Worm (Caenorhabditis elegans) whole organism, young adult: ENCODE data around the gene aly-1.

Experiments used
- B0019.2 ChIP-seq: fragments of 200-800 bp; sonication (Bioruptor generic); conservative IDR thresholded peaks from 2 replicates; pipeline ENCODE4 v1.3.6; 2022; ENCODE audit warnings: missing genetic modification reagents, missing genetic modification characterization, missing compliant biosample characterization
- D2030.7 ChIP-seq: fragments of 200-800 bp; sonication (Bioruptor generic); IDR thresholded peaks from 2 replicates; pipeline ENCODE4 v1.3.6; 2022; ENCODE audit warnings: missing genetic modification reagents, missing genetic modification characterization, missing compliant biosample characterization
- F10E7.11 ChIP-seq: sonication (generic microtip); optimal IDR thresholded peaks from 2 replicates; lab custom pipeline; 2017; ENCODE audit warnings: mild to moderate bottlenecking, missing genetic modification characterization, moderate library complexity, missing compliant biosample characterization
- F23B12.7 ChIP-seq: sonication (generic microtip); optimal IDR thresholded peaks from 2 replicates; lab custom pipeline; 2017; ENCODE audit warnings: missing genetic modification characterization, mild to moderate bottlenecking, missing compliant biosample characterization, antibody characterized with exemption, moderate library complexity; ENCODE audit not compliant: insufficient read depth
- F33H1.4 ChIP-seq: fragments of 200-800 bp; sonication (Bioruptor generic); IDR thresholded peaks from 2 replicates; pipeline ENCODE4 v1.3.6; 2022; ENCODE audit warnings: missing genetic modification reagents, missing genetic modification characterization, missing compliant biosample characterization
- F39B2.1 ChIP-seq: fragments of 200-800 bp; sonication (Bioruptor generic); IDR thresholded peaks from 2 replicates; pipeline ENCODE4 v1.3.6; 2022; ENCODE audit warnings: missing genetic modification reagents, missing genetic modification characterization, missing compliant biosample characterization
- F49E8.2 ChIP-seq: sonication (generic microtip); optimal IDR thresholded peaks from 3 replicates; lab custom pipeline; 2017; ENCODE audit warnings: missing genetic modification characterization, mild to moderate bottlenecking, missing compliant biosample characterization, antibody characterized with exemption, moderate library complexity; ENCODE audit not compliant: insufficient read depth
- F57A8.1 ChIP-seq: fragments of 200-800 bp; sonication (Bioruptor generic); optimal IDR thresholded peaks from 2 replicates; lab custom pipeline; 2018; ENCODE audit warnings: mild to moderate bottlenecking, missing genetic modification characterization, moderate library complexity, missing compliant biosample characterization
- F57C9.4 ChIP-seq: sonication (generic microtip); optimal IDR thresholded peaks from 2 replicates; lab custom pipeline; 2017; ENCODE audit warnings: mild to moderate bottlenecking, missing genetic modification characterization, missing compliant biosample characterization
- Y53G8AR.9 ChIP-seq: fragments of 200-800 bp; sonication (Bioruptor generic); conservative IDR thresholded peaks from 2 replicates; pipeline ENCODE4 v1.3.6; 2022; ENCODE audit warnings: missing genetic modification reagents, missing genetic modification characterization, missing compliant biosample characterization
- Y79H2A.3 ChIP-seq: fragments of 200-800 bp; sonication (Bioruptor generic); conservative IDR thresholded peaks from 2 replicates; pipeline ENCODE4 v1.3.6; 2022; ENCODE audit warnings: missing genetic modification reagents, missing genetic modification characterization, missing compliant biosample characterization
- ama-1 ChIP-seq, 3 experiments: fragments of 150-350 bp in 1 of 3; sonication (generic microtip) in 2 of 3; optimal IDR thresholded peaks; 2 replicates each; lab custom pipeline; 2014 to 2018; ENCODE audit warnings: missing biosample characterization in 2 of 3, missing genetic modification characterization in 2 of 3, missing genetic modification reagents in 2 of 3
- attf-3 ChIP-seq: fragments of 200-800 bp; sonication (Bioruptor generic); conservative IDR thresholded peaks from 2 replicates; pipeline ENCODE4 v1.3.6; 2022; ENCODE audit warnings: missing genetic modification reagents, missing genetic modification characterization, missing compliant biosample characterization
- attf-5 ChIP-seq: fragments of 200-800 bp; sonication (Bioruptor generic); optimal IDR thresholded peaks from 2 replicates; lab custom pipeline; 2018; ENCODE audit warnings: mild to moderate bottlenecking, missing genetic modification characterization, missing compliant biosample characterization
- cebp-1 ChIP-seq, 2 experiments: fragments of 200-800 bp in 1 of 2; sonication (Bioruptor generic) in 1 of 2; sonication (generic microtip) in 1 of 2; IDR thresholded peaks in 1 of 2; optimal IDR thresholded peaks in 1 of 2; 2 replicates each; pipeline versions ENCODE4 v1.3.6 to Lab custom; 2017 to 2022; ENCODE audit warnings: missing compliant biosample characterization in 2 of 2, missing genetic modification characterization in 2 of 2, mild to moderate bottlenecking in 1 of 2, missing genetic modification reagents in 1 of 2, moderate library complexity in 1 of 2
- ceh-58 ChIP-seq: fragments of 200-800 bp; sonication (Bioruptor generic); IDR thresholded peaks from 2 replicates; pipeline ENCODE4 v1.3.6; 2022; ENCODE audit warnings: missing genetic modification characterization, missing compliant biosample characterization
- ceh-79 ChIP-seq: sonication (generic microtip); optimal IDR thresholded peaks from 2 replicates; lab custom pipeline; 2017; ENCODE audit warnings: mild to moderate bottlenecking, missing genetic modification characterization, missing compliant biosample characterization
- ceh-91 ChIP-seq: fragments of 200-800 bp; sonication (Bioruptor generic); IDR thresholded peaks from 2 replicates; pipeline ENCODE4 v1.3.6; 2022; ENCODE audit warnings: missing genetic modification reagents, missing genetic modification characterization, missing compliant biosample characterization
- egl-44 ChIP-seq: fragments of 200-800 bp; sonication (Bioruptor generic); IDR thresholded peaks from 2 replicates; pipeline ENCODE4 v1.3.6; 2022; ENCODE audit warnings: missing genetic modification reagents, missing genetic modification characterization, missing compliant biosample characterization
- hmg-1.2 ChIP-seq: fragments of 200-800 bp; sonication (Bioruptor generic); IDR thresholded peaks from 2 replicates; pipeline ENCODE4 v1.3.6; 2022; ENCODE audit warnings: missing genetic modification reagents, missing genetic modification characterization, missing compliant biosample characterization
- hrde-1 ChIP-seq: sonication (generic microtip); optimal IDR thresholded peaks from 2 replicates; lab custom pipeline; 2016; ENCODE audit warnings: missing genetic modification characterization, mild to moderate bottlenecking, missing compliant biosample characterization, moderate library complexity, missing genotype, missing genetic modification reagents, borderline replicate concordance
- let-526 ChIP-seq: fragments of 200-800 bp; sonication (Bioruptor generic); IDR thresholded peaks from 2 replicates; pipeline ENCODE4 v1.3.6; 2022; ENCODE audit warnings: missing genetic modification reagents, missing genetic modification characterization, missing compliant biosample characterization
- lin-40 ChIP-seq: sonication (generic microtip); optimal IDR thresholded peaks from 2 replicates; lab custom pipeline; 2016; ENCODE audit warnings: missing genetic modification characterization, mild to moderate bottlenecking, missing compliant biosample characterization, missing genotype, missing genetic modification reagents
- lin-54 ChIP-seq: fragments of 200-800 bp; sonication (Bioruptor generic); optimal IDR thresholded peaks from 2 replicates; lab custom pipeline; 2018; ENCODE audit warnings: mild to moderate bottlenecking, missing genetic modification characterization, missing compliant biosample characterization
- madf-10 ChIP-seq: sonication (generic microtip); optimal IDR thresholded peaks from 2 replicates; lab custom pipeline; 2016; ENCODE audit warnings: mild to moderate bottlenecking, missing genetic modification characterization, missing compliant biosample characterization
- madf-3 ChIP-seq: fragments of 200-800 bp; sonication (Bioruptor generic); IDR thresholded peaks from 2 replicates; pipeline ENCODE4 v1.3.6; 2022; ENCODE audit warnings: missing genetic modification reagents, missing genetic modification characterization, missing compliant biosample characterization
- madf-8 ChIP-seq: fragments of 200-800 bp; sonication (Bioruptor generic); conservative IDR thresholded peaks from 2 replicates; pipeline ENCODE4 v1.3.6; 2022; ENCODE audit warnings: missing genetic modification reagents, missing genetic modification characterization, missing compliant biosample characterization
- mes-4 ChIP-seq: sonication (generic microtip); optimal IDR thresholded peaks from 2 replicates; lab custom pipeline; 2016; ENCODE audit warnings: missing genotype, missing genetic modification characterization, missing compliant biosample characterization
- nfya-1 ChIP-seq: sonication (generic microtip); optimal IDR thresholded peaks from 2 replicates; lab custom pipeline; 2017; ENCODE audit warnings: antibody characterized with exemption, missing compliant biosample characterization, missing genetic modification characterization, borderline replicate concordance; ENCODE audit not compliant: insufficient read depth
- nhr-120 ChIP-seq: fragments of 200-800 bp; sonication (Bioruptor generic); IDR thresholded peaks from 2 replicates; pipeline ENCODE4 v1.3.6; 2022; ENCODE audit warnings: missing genetic modification characterization, missing compliant biosample characterization
- nhr-179 ChIP-seq: sonication (generic microtip); optimal IDR thresholded peaks from 2 replicates; lab custom pipeline; 2016; ENCODE audit warnings: mild to moderate bottlenecking, missing genetic modification characterization, missing compliant biosample characterization
- nhr-80 ChIP-seq: sonication (generic microtip); optimal IDR thresholded peaks from 2 replicates; lab custom pipeline; 2016; ENCODE audit warnings: missing genetic modification characterization, missing compliant biosample characterization
- nhr-90 ChIP-seq: sonication (generic microtip); optimal IDR thresholded peaks from 2 replicates; lab custom pipeline; 2016; ENCODE audit warnings: missing genotype, mild to moderate bottlenecking, missing genetic modification characterization, missing compliant biosample characterization
- pbrm-1 ChIP-seq: fragments of 200-800 bp; sonication (Bioruptor generic); IDR thresholded peaks from 2 replicates; pipeline ENCODE4 v1.3.6; 2022; ENCODE audit warnings: missing genetic modification reagents, missing genetic modification characterization, missing compliant biosample characterization
- pha-4 ChIP-seq: fragments of 150-350 bp; sonication (generic microtip); optimal IDR thresholded peaks from 2 replicates; lab custom pipeline; 2014; ENCODE audit warnings: missing biosample characterization, missing genetic modification reagents, missing genetic modification characterization
- rcor-1 ChIP-seq: fragments of 200-800 bp; sonication (Bioruptor generic); IDR thresholded peaks from 2 replicates; pipeline ENCODE4 v1.3.6; 2022; ENCODE audit warnings: missing genetic modification reagents, missing genetic modification characterization, missing compliant biosample characterization
- rec-8 ChIP-seq, 2 experiments: sonication (generic microtip); optimal IDR thresholded peaks; 2 replicates each; lab custom pipeline; 2016; ENCODE audit warnings: mild to moderate bottlenecking in 2 of 2, missing genetic modification characterization in 2 of 2, missing genetic modification reagents in 2 of 2, missing genotype in 2 of 2, missing biosample characterization in 1 of 2, missing compliant biosample characterization in 1 of 2, moderate library complexity in 1 of 2
- repo-1 ChIP-seq: sonication (generic microtip); optimal IDR thresholded peaks from 2 replicates; lab custom pipeline; 2017; ENCODE audit warnings: mild to moderate bottlenecking, missing genetic modification characterization, missing compliant biosample characterization
- rpc-1 ChIP-seq, 2 experiments: fragments of 150-350 bp in 1 of 2; sonication (generic microtip) in 1 of 2; optimal IDR thresholded peaks; 2 replicates each; lab custom pipeline; 2014 to 2018; ENCODE audit warnings: missing biosample characterization in 1 of 2, missing genetic modification characterization in 1 of 2, missing genetic modification reagents in 1 of 2, missing genotype in 1 of 2
- snpc-1.1 ChIP-seq: sonication (generic microtip); optimal IDR thresholded peaks from 2 replicates; lab custom pipeline; 2017; ENCODE audit warnings: missing genetic modification characterization, mild to moderate bottlenecking, missing compliant biosample characterization, antibody characterized with exemption, moderate library complexity, missing genotype, missing genetic modification reagents; ENCODE audit not compliant: insufficient read depth
- tbp1 ChIP-seq: fragments of 200-800 bp; sonication (Bioruptor generic); optimal IDR thresholded peaks from 2 replicates; lab custom pipeline; 2018; ENCODE audit warnings: mild to moderate bottlenecking, missing genetic modification characterization, missing compliant biosample characterization
- unc-130 ChIP-seq: sonication (generic microtip); optimal IDR thresholded peaks from 2 replicates; lab custom pipeline; 2016; ENCODE audit warnings: missing genetic modification reagents, missing genetic modification characterization, missing compliant biosample characterization
- xnd-1 ChIP-seq: sonication (generic microtip); optimal IDR thresholded peaks from 2 replicates; lab custom pipeline; 2016; ENCODE audit warnings: missing genotype, missing genetic modification reagents, missing genetic modification characterization, missing compliant biosample characterization
- zim-3 ChIP-seq: sonication (generic microtip); optimal IDR thresholded peaks from 2 replicates; lab custom pipeline; 2017; ENCODE audit warnings: mild to moderate bottlenecking, missing genetic modification characterization, moderate library complexity, missing compliant biosample characterization
- ztf-22 ChIP-seq: fragments of 200-800 bp; sonication (Bioruptor generic); optimal IDR thresholded peaks from 2 replicates; lab custom pipeline; 2018; ENCODE audit warnings: mild to moderate bottlenecking, missing genetic modification characterization, moderate library complexity, missing compliant biosample characterization
- ztf-26 ChIP-seq: sonication (generic microtip); optimal IDR thresholded peaks from 2 replicates; lab custom pipeline; 2017; ENCODE audit warnings: missing genetic modification characterization, missing compliant biosample characterization

The aly-1 gene

ce11 chrIV:9096160-9096879 lies 12.4 kb upstream of the aly-1 start, which contains the start of the genes znf-706 and cpna-3 (continued):
- no peak for TF ChIP-seq ceh-58 (GFP tag; lab: Robert Waterston, UW)
- TF ChIP-seq zim-3: no peak
- TF ChIP-seq rpc-1 (optimal IDR thresholded peaks at IDR 0.05; lab: Kevin White, UChicago): no peak
- no peak for TF ChIP-seq rpc-1 (tag; optimal IDR thresholded peaks at IDR 0.05; lab: Kevin White, UChicago)
- TF ChIP-seq attf-3 (GFP tag; lab: Robert Waterston, UW): no peak
- no peak for TF ChIP-seq nfya-1 (tag; lab: Kevin White, UChicago)
- no peak for TF ChIP-seq nhr-90
- TF ChIP-seq repo-1: no peak
- no peak for TF ChIP-seq nhr-120 (GFP tag; lab: Robert Waterston, UW)
- TF ChIP-seq ceh-79 (tag; lab: Kevin White, UChicago): no peak
- peak; percentile 61 for TF ChIP-seq madf-8 (GFP tag; lab: Robert Waterston, UW)
- TF ChIP-seq ztf-22 (GFP tag; lab: Kevin White, UChicago): no peak
- no peak for TF ChIP-seq F57C9.4
- TF ChIP-seq attf-5 (GFP tag; lab: Kevin White, UChicago): no peak
- TF ChIP-seq ztf-26 (tag; lab: Kevin White, UChicago): no peak
- TF ChIP-seq mes-4 (tag; lab: Kevin White, UChicago): no peak
- TF ChIP-seq F23B12.7 (tag; lab: Kevin White, UChicago): peak; percentile 36
- no peak for TF ChIP-seq B0019.2
- peak; percentile 37 for TF ChIP-seq tbp1
- no peak for TF ChIP-seq pha-4 (tag; lab: Kevin White, UChicago)
- peak; percentile 73 for TF ChIP-seq ceh-91 (GFP tag; lab: Robert Waterston, UW)
- peak; percentile 60 for TF ChIP-seq F49E8.2 (tag; lab: Kevin White, UChicago)
- no peak for TF ChIP-seq cebp-1 (GFP tag; IDR thresholded peaks at IDR 0.05; lab: Robert Waterston, UW)
- TF ChIP-seq cebp-1 (tag; optimal IDR thresholded peaks at IDR 0.05; lab: Kevin White, UChicago): peak; percentile 42
- peak; percentile 57 for TF ChIP-seq lin-54 (GFP tag; lab: Kevin White, UChicago)
- no peak for TF ChIP-seq egl-44 (GFP tag; lab: Robert Waterston, UW)
- no peak for TF ChIP-seq D2030.7 (GFP tag; lab: Robert Waterston, UW)
- no peak for TF ChIP-seq rec-8 (tag; optimal IDR thresholded peaks at IDR 0.05; lab: Kevin White, UChicago)
- no peak for TF ChIP-seq let-526 (GFP tag; lab: Robert Waterston, UW)
- TF ChIP-seq hmg-1.2 (GFP tag; lab: Robert Waterston, UW): no peak
- no peak for TF ChIP-seq rcor-1 (GFP tag; lab: Robert Waterston, UW)
- TF ChIP-seq F39B2.1 (GFP tag; lab: Robert Waterston, UW): no peak
- TF ChIP-seq nhr-80 (tag; lab: Kevin White, UChicago): no peak
- no peak for TF ChIP-seq unc-130
- TF ChIP-seq xnd-1: peak; percentile 35
- TF ChIP-seq F33H1.4 (GFP tag; lab: Robert Waterston, UW): peak; percentile 88
- no peak for TF ChIP-seq hrde-1 (tag; lab: Kevin White, UChicago)
- no peak for TF ChIP-seq pbrm-1
- no peak for TF ChIP-seq Y79H2A.3 (GFP tag; lab: Robert Waterston, UW)
- no peak for TF ChIP-seq F57A8.1 (GFP tag; lab: Kevin White, UChicago)
- TF ChIP-seq madf-3 (GFP tag; lab: Robert Waterston, UW): no peak
- no peak for TF ChIP-seq F10E7.11 (tag; lab: Kevin White, UChicago)
- no peak for TF ChIP-seq snpc-1.1
- no peak for TF ChIP-seq Y53G8AR.9 (GFP tag; lab: Robert Waterston, UW)
- no peak for TF ChIP-seq lin-40 (tag; lab: Kevin White, UChicago)
- no peak for TF ChIP-seq madf-10
- no peak for TF ChIP-seq nhr-179 (tag; lab: Kevin White, UChicago)
- no peak for TF ChIP-seq ama-1 (optimal IDR thresholded peaks at IDR 0.05; lab: Kevin White, UChicago)
- TF ChIP-seq ama-1 (GFP tag; optimal IDR thresholded peaks at IDR 0.05; lab: Kevin White, UChicago): no peak
